Fruit fly (Drosophila melanogaster) whole organism, embryonic: ENCODE measurements around the gene CG43233.

Source experiments
- CG1024 ChIP-seq: fragments of 200-800 bp; sonication (Bioruptor generic); IDR thresholded peaks from 2 replicates; pipeline ENCODE4 v1.3.6; 2022; ENCODE audit warnings: missing biosample characterization, missing genetic modification characterization
- CG3838 ChIP-seq: fragments of 200-800 bp; sonication (Bioruptor generic); optimal IDR thresholded peaks from 3 replicates; lab custom pipeline; 2016; ENCODE audit warnings: missing biosample characterization, missing genetic modification characterization
- CG9437 ChIP-seq: fragments of 200-800 bp; sonication (Bioruptor generic); optimal IDR thresholded peaks from 2 replicates; lab custom pipeline; 2018; ENCODE audit warnings: missing biosample characterization, mild to moderate bottlenecking, missing genetic modification characterization
- CTCF ChIP-seq: fragments of 200-800 bp; sonication (Bioruptor generic); optimal IDR thresholded peaks from 2 replicates; lab custom pipeline; 2017; ENCODE audit warnings: missing biosample characterization, mild to moderate bottlenecking, missing genetic modification characterization, moderate library complexity
- Hmx ChIP-seq: fragments of 200-800 bp; sonication (Bioruptor generic); optimal IDR thresholded peaks from 2 replicates; lab custom pipeline; 2016; ENCODE audit warnings: missing biosample characterization, missing genetic modification characterization
- Hr39 ChIP-seq: fragments of >200 bp; optimal IDR thresholded peaks from 2 replicates; lab custom pipeline; 2017
- fd102C ChIP-seq: fragments of 200-800 bp; sonication (Bioruptor generic); optimal IDR thresholded peaks from 2 replicates; lab custom pipeline; 2018; ENCODE audit warnings: missing biosample characterization, mild to moderate bottlenecking, missing genetic modification characterization, moderate library complexity
- hth ChIP-seq: fragments of >200 bp; optimal IDR thresholded peaks from 2 replicates; lab custom pipeline; 2017; ENCODE audit warnings: inconsistent platforms
- peb ChIP-seq: fragments of 200-800 bp; sonication (Bioruptor generic); IDR thresholded peaks from 2 replicates; pipeline ENCODE4 v1.3.6; 2022; ENCODE audit warnings: missing biosample characterization, missing genetic modification characterization
- sob ChIP-seq: fragments of 200-800 bp; sonication (Bioruptor generic); IDR thresholded peaks from 2 replicates; pipeline ENCODE4 v1.3.6; 2022; ENCODE audit warnings: missing biosample characterization, missing genetic modification characterization
- vvl ChIP-seq: fragments of 200-800 bp; sonication (Bioruptor generic); IDR thresholded peaks from 2 replicates; pipeline ENCODE4 v1.3.6; 2022; ENCODE audit warnings: missing biosample characterization, missing genetic modification characterization

DNA sequence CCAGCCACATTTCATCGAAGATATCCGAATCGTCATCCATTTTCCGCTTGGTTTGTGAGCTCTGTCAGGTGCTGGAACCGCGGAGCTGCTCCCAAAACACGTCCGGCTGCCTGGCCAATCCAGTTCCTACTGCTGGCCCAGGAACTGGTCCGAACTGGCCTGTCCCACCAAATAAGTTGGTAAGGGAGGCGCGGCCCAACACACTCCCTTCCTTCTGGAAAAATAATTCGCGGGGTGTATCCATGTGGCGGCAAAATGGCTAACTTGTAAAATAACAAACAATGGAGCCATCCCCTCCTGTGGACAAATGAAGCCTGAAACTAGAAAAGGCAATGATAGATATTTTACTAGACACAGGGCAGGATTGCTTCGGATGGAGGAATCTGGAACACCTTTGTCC lies 48.6 kb downstream of the CG43233 start, which contains the start of gene CG15130:
- TF ChIP-seq peb (GFP tag; lab: Robert Waterston, UW) = no peak
- TF ChIP-seq CG9437 (GFP tag; lab: Kevin White, UChicago) = no peak
- TF ChIP-seq fd102C (GFP tag; lab: Kevin White, UChicago) = no peak
- TF ChIP-seq Hr39 = no peak
- TF ChIP-seq CG1024 (GFP tag; lab: Robert Waterston, UW) = no peak
- TF ChIP-seq Hmx (GFP tag; lab: Kevin White, UChicago) = no peak
- TF ChIP-seq CTCF (GFP tag; lab: Kevin White, UChicago) = no peak
- TF ChIP-seq vvl = no peak
- no peak for TF ChIP-seq CG3838
- TF ChIP-seq sob (GFP tag; lab: Robert Waterston, UW) = no peak
- no peak for TF ChIP-seq hth
